Worm (Caenorhabditis elegans) whole organism, late embryonic: ENCODE measurements around the gene T07D3.4.

Source experiments
- C08G9.2 ChIP-seq: sonication (generic microtip); optimal IDR thresholded peaks from 2 replicates; lab custom pipeline; 2016; ENCODE audit warnings: mild to moderate bottlenecking, missing genetic modification characterization, moderate library complexity, missing compliant biosample characterization
- C38D4.7 ChIP-seq: fragments of 200-800 bp; sonication (Bioruptor generic); optimal IDR thresholded peaks from 2 replicates; lab custom pipeline; 2018; ENCODE audit warnings: mild to moderate bottlenecking, missing genetic modification characterization, moderate library complexity, missing compliant biosample characterization
- F13H6.1 ChIP-seq: sonication (generic microtip); optimal IDR thresholded peaks from 2 replicates; lab custom pipeline; 2016; ENCODE audit warnings: missing genetic modification characterization, missing compliant biosample characterization
- K02D7.2 ChIP-seq: sonication (generic microtip); optimal IDR thresholded peaks from 2 replicates; lab custom pipeline; 2017; ENCODE audit warnings: mild to moderate bottlenecking, missing genetic modification characterization, missing compliant biosample characterization
- Y22D7AL.16 ChIP-seq: sonication (generic microtip); optimal IDR thresholded peaks from 2 replicates; lab custom pipeline; 2016; ENCODE audit warnings: missing genetic modification characterization, missing compliant biosample characterization
- ahr-1 ChIP-seq: sonication (generic microtip); optimal IDR thresholded peaks from 2 replicates; lab custom pipeline; 2016; ENCODE audit warnings: missing genetic modification characterization, missing compliant biosample characterization
- ama-1 ChIP-seq: fragments of 150-350 bp; optimal IDR thresholded peaks from 2 replicates; lab custom pipeline; 2014
- ceh-2 ChIP-seq: sonication (generic microtip); optimal IDR thresholded peaks from 2 replicates; lab custom pipeline; 2016; ENCODE audit warnings: missing genotype, missing genetic modification characterization, missing compliant biosample characterization
- ceh-30 ChIP-seq: fragments of 150-350 bp; optimal IDR thresholded peaks from 2 replicates; lab custom pipeline; 2014; ENCODE audit warnings: missing biosample characterization, missing genetic modification characterization
- ceh-31 ChIP-seq: sonication (generic microtip); optimal IDR thresholded peaks from 2 replicates; lab custom pipeline; 2016; ENCODE audit warnings: missing genetic modification characterization, missing compliant biosample characterization
- ceh-48 ChIP-seq: sonication (generic microtip); optimal IDR thresholded peaks from 2 replicates; lab custom pipeline; 2016; ENCODE audit warnings: missing genetic modification characterization, inconsistent platforms, missing compliant biosample characterization
- ceh-6 ChIP-seq: fragments of 200-800 bp; sonication (Bioruptor generic); optimal IDR thresholded peaks from 2 replicates; lab custom pipeline; 2018; ENCODE audit warnings: mild to moderate bottlenecking, missing genetic modification characterization, missing compliant biosample characterization
- che-1 ChIP-seq: sonication (generic microtip); optimal IDR thresholded peaks from 2 replicates; lab custom pipeline; 2016; ENCODE audit warnings: mild to moderate bottlenecking, missing genetic modification characterization, missing compliant biosample characterization
- dve-1 ChIP-seq: sonication (generic microtip); optimal IDR thresholded peaks from 2 replicates; lab custom pipeline; 2017; ENCODE audit warnings: antibody characterized with exemption, mild to moderate bottlenecking, missing genetic modification characterization, missing compliant biosample characterization
- elt-2 ChIP-seq: sonication (generic microtip); optimal IDR thresholded peaks from 2 replicates; lab custom pipeline; 2016; ENCODE audit warnings: missing genetic modification reagents, missing genetic modification characterization, missing compliant biosample characterization
- ets-4 ChIP-seq: sonication (generic microtip); optimal IDR thresholded peaks from 2 replicates; lab custom pipeline; 2016; ENCODE audit warnings: missing genetic modification characterization, missing compliant biosample characterization
- fkh-6 ChIP-seq: sonication (generic microtip); optimal IDR thresholded peaks from 2 replicates; lab custom pipeline; 2016; ENCODE audit warnings: missing genetic modification characterization, missing compliant biosample characterization
- hlh-13 ChIP-seq: fragments of 200-800 bp; sonication (Bioruptor generic); optimal IDR thresholded peaks from 2 replicates; lab custom pipeline; 2018; ENCODE audit warnings: mild to moderate bottlenecking, missing genetic modification characterization, missing compliant biosample characterization
- hlh-15 ChIP-seq: sonication (generic microtip); optimal IDR thresholded peaks from 2 replicates; lab custom pipeline; 2016; ENCODE audit warnings: missing genetic modification characterization, missing compliant biosample characterization
- lin-11 ChIP-seq: fragments of 200-800 bp; sonication (Bioruptor generic); optimal IDR thresholded peaks from 2 replicates; lab custom pipeline; 2018; ENCODE audit warnings: mild to moderate bottlenecking, missing genetic modification characterization, missing compliant biosample characterization
- madf-2 ChIP-seq: sonication (generic microtip); optimal IDR thresholded peaks from 2 replicates; lab custom pipeline; 2017; ENCODE audit warnings: missing genetic modification characterization, missing compliant biosample characterization
- mec-3 ChIP-seq: sonication (generic microtip); optimal IDR thresholded peaks from 2 replicates; lab custom pipeline; 2016; ENCODE audit warnings: borderline replicate concordance, missing genetic modification characterization, missing compliant biosample characterization
- nfya-1 ChIP-seq: sonication (generic microtip); optimal IDR thresholded peaks from 2 replicates; lab custom pipeline; 2017; ENCODE audit warnings: missing genetic modification characterization, mild to moderate bottlenecking, missing compliant biosample characterization, antibody characterized with exemption, moderate library complexity
- nhr-232 ChIP-seq: sonication (generic microtip); optimal IDR thresholded peaks from 2 replicates; lab custom pipeline; 2016; ENCODE audit warnings: missing genetic modification characterization, missing compliant biosample characterization
- npax-4 ChIP-seq: sonication (generic microtip); optimal IDR thresholded peaks from 2 replicates; lab custom pipeline; 2016; ENCODE audit warnings: missing genetic modification characterization, missing compliant biosample characterization
- odd-2 ChIP-seq: sonication (generic microtip); optimal IDR thresholded peaks from 2 replicates; lab custom pipeline; 2017; ENCODE audit warnings: antibody characterized with exemption, mild to moderate bottlenecking, missing genetic modification characterization, missing compliant biosample characterization
- pag-3 ChIP-seq: sonication (generic microtip); optimal IDR thresholded peaks from 2 replicates; lab custom pipeline; 2016; ENCODE audit warnings: missing compliant biosample characterization, missing genetic modification characterization, borderline replicate concordance
- pat-9 ChIP-seq: fragments of 200-800 bp; sonication (Bioruptor generic); optimal IDR thresholded peaks from 2 replicates; lab custom pipeline; 2018; ENCODE audit warnings: mild to moderate bottlenecking, missing genetic modification characterization, moderate library complexity, missing compliant biosample characterization
- pax-1 ChIP-seq: fragments of 150-350 bp; optimal IDR thresholded peaks from 2 replicates; lab custom pipeline; 2014; ENCODE audit warnings: missing biosample characterization, missing genetic modification characterization
- pqm-1 ChIP-seq: sonication (generic microtip); optimal IDR thresholded peaks from 2 replicates; lab custom pipeline; 2016; ENCODE audit warnings: missing genetic modification characterization, missing compliant biosample characterization
- ref-2 ChIP-seq: sonication (generic microtip); optimal IDR thresholded peaks from 2 replicates; lab custom pipeline; 2016; ENCODE audit warnings: missing genetic modification characterization, missing compliant biosample characterization
- rnt-1 ChIP-seq: sonication (generic microtip); optimal IDR thresholded peaks from 2 replicates; lab custom pipeline; 2016; ENCODE audit warnings: missing genetic modification characterization, missing compliant biosample characterization
- syd-9 ChIP-seq: sonication (generic microtip); optimal IDR thresholded peaks from 2 replicates; lab custom pipeline; 2016; ENCODE audit warnings: mild to moderate bottlenecking, missing genetic modification characterization, moderate library complexity, missing compliant biosample characterization
- tbx-7 ChIP-seq: sonication (generic microtip); optimal IDR thresholded peaks from 2 replicates; lab custom pipeline; 2016; ENCODE audit warnings: missing genotype, missing genetic modification characterization, missing compliant biosample characterization
- unc-3 ChIP-seq, 2 experiments: fragments of 200-800 bp in 1 of 2; sonication (Bioruptor generic) in 1 of 2; sonication (generic microtip) in 1 of 2; conservative IDR thresholded peaks in 1 of 2; optimal IDR thresholded peaks in 1 of 2; 2 replicates each; pipeline versions ENCODE4 v1.3.6 to Lab custom; 2016 to 2022; ENCODE audit warnings: missing compliant biosample characterization in 2 of 2, missing genetic modification characterization in 2 of 2, missing genetic modification reagents in 1 of 2
- unc-42 ChIP-seq: sonication (generic microtip); optimal IDR thresholded peaks from 2 replicates; lab custom pipeline; 2016; ENCODE audit warnings: missing genotype, missing genetic modification characterization, missing compliant biosample characterization
- ztf-16 ChIP-seq: sonication (generic microtip); optimal IDR thresholded peaks from 2 replicates; lab custom pipeline; 2017; ENCODE audit warnings: missing genetic modification characterization, missing compliant biosample characterization

T07D3.4 gene

DNA sequence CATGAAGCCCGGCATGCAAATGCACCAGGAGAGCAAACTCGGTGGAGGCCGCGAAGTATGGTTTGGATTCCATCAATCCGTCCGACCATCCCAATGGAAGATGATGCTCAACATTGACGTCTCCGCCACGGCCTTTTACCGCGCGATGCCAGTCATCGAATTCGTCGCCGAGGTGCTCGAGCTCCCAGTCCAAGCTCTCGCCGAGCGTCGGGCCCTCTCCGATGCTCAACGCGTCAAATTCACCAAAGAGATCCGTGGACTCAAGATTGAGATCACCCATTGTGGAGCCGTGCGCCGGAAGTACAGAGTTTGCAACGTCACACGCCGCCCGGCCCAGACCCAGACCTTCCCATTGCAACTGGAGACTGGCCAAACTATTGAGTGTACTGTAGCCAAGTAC lies 12.4 kb upstream of the T07D3.4 start:
- TF ChIP-seq hlh-15 (tag; lab: Kevin White, UChicago) (no peak), fkh-6 (tag; lab: Kevin White, UChicago) (no peak), ceh-2 (tag; lab: Kevin White, UChicago) (no peak), ceh-48 (no peak), tbx-7 (no peak), unc-42 (tag; lab: Kevin White, UChicago) (no peak), pat-9 (no peak), unc-3 (GFP tag; conservative IDR thresholded peaks at IDR 0.05; lab: Robert Waterston, UW) (no peak), unc-3 (tag; optimal IDR thresholded peaks at IDR 0.05; lab: Kevin White, UChicago) (no peak), elt-2 (tag; lab: Kevin White, UChicago) (no peak), ztf-16 (tag; lab: Kevin White, UChicago) (no peak), C38D4.7 (no peak), odd-2 (no peak), ceh-30 (no peak), ceh-6 (GFP tag; lab: Kevin White, UChicago) (no peak)

DNA sequence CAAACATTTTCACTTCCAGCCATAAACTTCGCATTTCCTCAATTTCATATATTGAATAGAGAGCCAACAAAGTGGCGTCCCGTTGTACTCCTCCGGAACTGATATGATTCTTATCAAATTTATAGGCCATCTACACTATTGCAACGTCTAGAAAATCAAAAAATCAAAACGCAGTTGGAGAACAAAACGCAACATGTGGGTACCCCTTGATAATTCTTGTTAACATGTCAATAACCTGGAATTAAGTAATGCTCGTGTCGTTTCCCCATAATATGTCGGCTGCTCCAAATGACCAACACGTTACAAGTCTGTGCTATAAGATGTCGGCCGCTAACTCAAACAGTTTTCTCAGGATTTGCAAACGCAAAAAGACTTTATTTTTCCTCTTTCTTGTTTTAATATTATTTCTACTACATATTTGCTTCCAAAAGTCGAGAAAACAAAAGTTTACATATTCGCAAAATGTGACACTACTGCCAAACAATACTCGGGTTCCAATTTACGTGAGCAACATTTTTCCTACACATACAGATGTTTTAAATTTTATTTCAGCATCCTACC lies 7.4 kb upstream of the T07D3.4 start:
- no peak for TF ChIP-seq C38D4.7
- no peak for TF ChIP-seq che-1 (tag; lab: Kevin White, UChicago)
- TF ChIP-seq hlh-13 (GFP tag; lab: Kevin White, UChicago): no peak
- TF ChIP-seq ama-1 (lab: Kevin White, UChicago): no peak
- no peak for TF ChIP-seq lin-11 (tag; lab: Kevin White, UChicago)
- TF ChIP-seq syd-9 (tag; lab: Kevin White, UChicago): no peak
- no peak for TF ChIP-seq ets-4 (tag; lab: Kevin White, UChicago)
- TF ChIP-seq unc-3 (GFP tag; conservative IDR thresholded peaks at IDR 0.05; lab: Robert Waterston, UW): no peak
- TF ChIP-seq unc-3 (tag; optimal IDR thresholded peaks at IDR 0.05; lab: Kevin White, UChicago): no peak
- TF ChIP-seq F13H6.1: no peak
- no peak for TF ChIP-seq Y22D7AL.16
- TF ChIP-seq K02D7.2: no peak
- TF ChIP-seq ahr-1: no peak
- TF ChIP-seq pag-3 (tag; lab: Kevin White, UChicago): no peak
- no peak for TF ChIP-seq ceh-48
- TF ChIP-seq unc-42 (tag; lab: Kevin White, UChicago): no peak
- no peak for TF ChIP-seq nfya-1 (tag; lab: Kevin White, UChicago)
- TF ChIP-seq nhr-232 (tag; lab: Kevin White, UChicago): no peak
- no peak for TF ChIP-seq pqm-1
- TF ChIP-seq madf-2 (tag; lab: Kevin White, UChicago): no peak

DNA sequence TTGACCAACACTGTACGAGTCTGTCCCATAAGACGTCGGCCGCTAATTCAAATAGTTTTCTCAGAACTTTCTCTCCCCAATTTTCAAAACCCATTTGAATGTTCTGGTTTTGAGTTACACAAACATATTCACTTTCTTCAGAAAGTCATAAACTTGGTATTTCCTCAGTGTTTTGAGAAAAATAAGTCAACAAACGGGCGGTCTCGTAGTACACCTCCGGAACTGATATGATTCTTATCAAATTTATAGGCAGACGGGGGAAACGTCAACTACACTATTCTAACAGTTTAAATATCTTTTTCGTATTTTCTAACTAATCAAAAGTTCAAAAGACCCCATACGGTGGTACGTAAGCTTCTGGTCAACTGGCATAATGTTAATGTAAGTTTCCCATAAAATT lies 3.9 kb upstream of the T07D3.4 start:
- peak; percentile 1 for TF ChIP-seq elt-2 (tag; lab: Kevin White, UChicago)
- TF ChIP-seq dve-1: no peak
- no peak for TF ChIP-seq K02D7.2
- TF ChIP-seq ama-1 (lab: Kevin White, UChicago): no peak
- TF ChIP-seq, all 69 proteins: peak for 1

DNA sequence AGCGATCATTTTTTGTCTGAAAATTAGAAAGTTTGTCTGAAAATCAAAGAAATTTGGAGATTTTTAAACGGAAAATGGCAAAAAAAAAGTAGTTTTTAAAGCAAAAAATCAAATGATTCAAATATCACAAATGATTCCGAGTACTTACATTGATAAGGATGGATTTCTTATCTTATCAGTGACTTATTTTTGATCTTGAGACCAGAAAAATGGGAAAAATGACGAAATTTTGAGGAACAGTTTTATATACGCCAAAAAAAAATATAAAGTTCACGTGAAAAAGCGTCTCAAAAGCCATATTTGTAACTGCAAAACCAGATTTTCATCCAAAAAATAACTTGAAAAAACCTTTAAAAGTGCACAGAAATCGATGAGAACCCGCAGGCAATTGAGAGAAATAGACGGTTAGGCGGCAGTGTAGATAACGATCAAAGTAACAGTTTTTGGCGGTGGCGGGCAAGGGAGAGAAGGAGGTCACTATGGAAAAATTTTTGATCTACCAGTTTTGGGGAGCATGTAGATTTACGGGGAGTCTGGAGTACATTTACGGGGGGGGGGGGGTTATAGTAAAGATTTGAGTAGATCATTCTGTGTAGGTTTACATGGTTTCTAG lies 12.7 kb downstream of the T07D3.4 start, which contains the start of gene T07D3.9:
T07D3.9 (minus strand) TSS at position 194 of the 613 bp plus-strand sequence.
- TF ChIP-seq fkh-6 (tag; lab: Kevin White, UChicago) (no peak), elt-2 (tag; lab: Kevin White, UChicago) (peak; percentile 92)

DNA sequence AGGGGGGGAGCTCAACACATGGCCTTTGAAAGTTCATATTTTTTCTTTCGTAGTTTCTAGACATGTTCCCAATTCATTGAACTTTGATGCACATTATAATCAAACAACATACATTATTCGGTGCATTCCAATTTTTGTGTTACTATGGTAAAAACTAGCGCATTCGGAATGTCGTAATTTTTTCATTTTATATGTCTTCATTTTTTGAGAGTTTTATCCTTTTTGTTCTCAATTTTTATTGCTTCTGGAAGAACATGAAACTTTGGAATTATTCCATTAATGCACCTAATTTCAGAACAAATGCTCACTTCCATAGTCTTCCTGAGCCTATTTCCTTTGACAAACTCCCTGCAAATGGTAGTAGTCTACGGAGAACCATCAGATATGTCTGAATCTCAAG lies 13.5 kb downstream of the T07D3.4 start, which contains the start of gene T07D3.2:
T07D3.2 (plus strand) TSS at position 301 of the 400 bp plus-strand sequence.
- TF ChIP-seq unc-3 (GFP tag; conservative IDR thresholded peaks at IDR 0.05; lab: Robert Waterston, UW) (no peak), unc-3 (tag; optimal IDR thresholded peaks at IDR 0.05; lab: Kevin White, UChicago) (no peak), ama-1 (lab: Kevin White, UChicago) (no peak), Y22D7AL.16 (no peak), mec-3 (tag; lab: Kevin White, UChicago) (no peak), dve-1 (no peak), ceh-31 (no peak), npax-4 (no peak), che-1 (tag; lab: Kevin White, UChicago) (no peak), rnt-1 (tag; lab: Kevin White, UChicago) (no peak), C08G9.2 (tag; lab: Kevin White, UChicago) (no peak), ref-2 (tag; lab: Kevin White, UChicago) (no peak), pax-1 (no peak), C38D4.7 (no peak), pat-9 (no peak), K02D7.2 (no peak), madf-2 (tag; lab: Kevin White, UChicago) (no peak), elt-2 (tag; lab: Kevin White, UChicago) (no peak), hlh-15 (tag; lab: Kevin White, UChicago) (no peak), hlh-13 (GFP tag; lab: Kevin White, UChicago) (no peak)
